Worm (Caenorhabditis elegans) whole organism, L3 larva: ENCODE measurements around the gene F58F12.2.

Source experiments
- ZK546.5 ChIP-seq: sonication (generic microtip); optimal IDR thresholded peaks from 2 replicates; lab custom pipeline; 2017; ENCODE audit warnings: missing biosample characterization, missing genetic modification characterization
- ceh-28 ChIP-seq: fragments of 150-350 bp; optimal IDR thresholded peaks from 2 replicates; lab custom pipeline; 2014; ENCODE audit warnings: missing biosample characterization, missing genetic modification reagents, missing genetic modification characterization
- ceh-9 ChIP-seq: sonication (generic microtip); optimal IDR thresholded peaks from 2 replicates; lab custom pipeline; 2018; ENCODE audit warnings: missing biosample characterization, missing genetic modification characterization
- egl-5 ChIP-seq: fragments of 150-350 bp; optimal IDR thresholded peaks from 2 replicates; lab custom pipeline; 2017; ENCODE audit warnings: missing biosample characterization, missing genetic modification reagents, missing genetic modification characterization, inconsistent platforms
- fkh-10 ChIP-seq: sonication (generic microtip); optimal IDR thresholded peaks from 2 replicates; lab custom pipeline; 2017; ENCODE audit warnings: missing biosample characterization, missing genetic modification reagents, missing genetic modification characterization
- nhr-23 ChIP-seq: fragments of 150-350 bp; optimal IDR thresholded peaks from 2 replicates; lab custom pipeline; 2014; ENCODE audit warnings: missing biosample characterization, missing genetic modification reagents, missing genetic modification characterization
- nhr-237 ChIP-seq: fragments of 150-350 bp; optimal IDR thresholded peaks from 2 replicates; lab custom pipeline; 2014; ENCODE audit warnings: missing biosample characterization, missing genetic modification characterization
- nhr-77 ChIP-seq: fragments of 150-350 bp; optimal IDR thresholded peaks from 2 replicates; lab custom pipeline; 2014; ENCODE audit warnings: missing biosample characterization, missing genetic modification characterization
- unc-62 ChIP-seq: fragments of 150-350 bp; sonication (generic microtip); optimal IDR thresholded peaks from 4 replicates; lab custom pipeline; 2014; ENCODE audit warnings: missing biosample characterization, missing genetic modification reagents, missing genetic modification characterization

DNA sequence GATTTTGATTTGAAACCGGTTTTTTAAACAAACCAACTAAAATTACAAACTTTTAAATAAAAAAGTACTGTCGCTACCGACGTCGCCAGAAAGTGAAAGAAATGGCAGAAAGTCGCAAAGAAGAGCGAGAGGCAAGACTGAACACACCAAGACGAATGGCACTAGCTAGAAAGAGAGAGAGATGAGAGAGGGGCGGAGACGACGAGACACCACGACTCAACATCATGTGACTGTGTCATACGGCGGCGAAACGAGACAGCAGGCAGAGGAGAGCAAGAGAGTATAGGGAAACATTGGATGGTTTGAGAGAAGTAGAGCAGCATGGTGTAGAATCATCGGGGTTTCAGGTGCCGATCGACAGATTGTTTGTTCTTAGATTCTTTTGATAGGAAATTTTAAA, 39.5 kb downstream of the F58F12.2 start:
- no peak for TF ChIP-seq nhr-237 (tag; lab: Kevin White, UChicago)
- TF ChIP-seq unc-62 (GFP tag; lab: Kevin White, UChicago) = peak; percentile 71
- TF ChIP-seq ceh-28 (tag; lab: Kevin White, UChicago) = peak; percentile 74
- peak; percentile 18 for TF ChIP-seq nhr-77 (tag; lab: Kevin White, UChicago)
- TF ChIP-seq ZK546.5 (tag; lab: Kevin White, UChicago) = no peak
- TF ChIP-seq egl-5 (tag; lab: Kevin White, UChicago) = peak; percentile 79
- peak; percentile 53 for TF ChIP-seq fkh-10 (GFP tag; lab: Kevin White, UChicago)
- TF ChIP-seq ceh-9 (tag; lab: Kevin White, UChicago) = no peak
- peak; percentile 93 for TF ChIP-seq nhr-23
